Fruit fly (Drosophila melanogaster): ENCODE measurements around the gene CG14974.

CG14974 gene

DNA sequence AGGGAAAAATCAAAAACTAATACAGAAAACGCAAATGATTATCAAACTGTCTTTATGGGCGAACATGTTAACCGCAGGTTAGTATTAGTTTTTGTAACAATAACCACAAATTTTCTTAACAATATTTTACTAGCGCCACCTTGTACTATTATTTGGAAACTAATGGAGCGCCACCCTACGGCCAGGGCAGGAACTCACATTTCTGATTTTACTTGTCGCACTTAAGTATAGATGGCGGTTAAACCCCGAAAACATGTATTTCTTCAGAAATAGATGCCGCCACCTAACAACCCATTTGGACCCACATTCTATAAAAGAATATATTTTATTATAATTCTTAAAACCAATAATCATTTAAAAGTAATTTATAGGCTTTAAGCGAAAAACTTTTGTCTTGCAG lies 4.5 kb downstream of the CG14974 start (continued):
- TF ChIP-seq CG14014 (GFP tag; IDR thresholded peaks at IDR 0.05) (peak; percentile 68), tgo (GFP tag; IDR thresholded peaks at IDR 0.05) (peak; percentile 70), Ets65A (GFP tag) (peak; percentile 97), tup (GFP tag; optimal IDR thresholded peaks at IDR 0.05) (no peak), CG8765 (GFP tag; IDR thresholded peaks at IDR 0.05) (peak; percentile 43; the same call in 1 of the 2 replicates), Elba2 (GFP tag; optimal IDR thresholded peaks at IDR 0.05) (peak; percentile 52), Dek (tag; optimal IDR thresholded peaks at IDR 0.05) (peak; percentile 71), crc (GFP tag; optimal IDR thresholded peaks at IDR 0.05) (no peak), CG11695 (GFP tag; IDR thresholded peaks at IDR 0.05) (no peak), Max (GFP tag; optimal IDR thresholded peaks at IDR 0.05) (no peak), CG10543 (GFP tag; optimal IDR thresholded peaks at IDR 0.05) (peak; percentile 57), CG16779 (GFP tag; IDR thresholded peaks at IDR 0.05) (peak; percentile 45; the same call in 1 of the 2 replicates), CG2889 (GFP tag; IDR thresholded peaks at IDR 0.05) (peak; percentile 44; the same call in 1 of the 3 replicates), Xbp1 (GFP tag; optimal IDR thresholded peaks at IDR 0.05) (peak; percentile 95), pum (GFP tag; optimal IDR thresholded peaks at IDR 0.05) (peak; percentile 82), pb (GFP tag; optimal IDR thresholded peaks at IDR 0.05) (peak; percentile 52), unpg (GFP tag; optimal IDR thresholded peaks at IDR 0.05) (peak; percentile 78), ato (GFP tag; IDR thresholded peaks at IDR 0.05; ENCODE audit: partially characterized antibody) (no peak), ATbp (GFP tag; optimal IDR thresholded peaks at IDR 0.05) (peak; percentile 51), Fer2 (tag; optimal IDR thresholded peaks at IDR 0.05) (peak; percentile 29), maf-S (GFP tag; optimal IDR thresholded peaks at IDR 0.05) (peak; percentile 52), dm (GFP tag; optimal IDR thresholded peaks at IDR 0.05) (peak; percentile 22), slp2 (GFP tag; optimal IDR thresholded peaks at IDR 0.05) (peak; percentile 76), mirr (GFP tag; optimal IDR thresholded peaks at IDR 0.05) (peak; percentile 41), Aef1 (GFP tag; IDR thresholded peaks at IDR 0.05) (peak; percentile 76; the same call in 2 of the 3 replicates), CG31388 (GFP tag; optimal IDR thresholded peaks at IDR 0.05) (peak; percentile 72), Nf-YB (GFP tag; optimal IDR thresholded peaks at IDR 0.05) (no peak), CG2678 (tag; optimal IDR thresholded peaks at IDR 0.05) (peak; percentile 64), CG10565 (GFP tag; optimal IDR thresholded peaks at IDR 0.05) (no peak), Sin3A (optimal IDR thresholded peaks at IDR 0.05) (no peak), CG17385 (GFP tag; optimal IDR thresholded peaks at IDR 0.05) (peak; percentile 28), eve (GFP tag; optimal IDR thresholded peaks at IDR 0.05) (no peak), Hand (GFP tag; optimal IDR thresholded peaks at IDR 0.05) (no peak), CG8944 (GFP tag; optimal IDR thresholded peaks at IDR 0.05) (peak; percentile 90), ERR (GFP tag; optimal IDR thresholded peaks at IDR 0.05) (peak; percentile 30), cad (GFP tag; optimal IDR thresholded peaks at IDR 0.05) (no peak), vvl (GFP tag; IDR thresholded peaks at IDR 0.05) (peak; percentile 87), Sry-δ (GFP tag; optimal IDR thresholded peaks at IDR 0.05) (peak; percentile 49), E2f1 (GFP tag; IDR thresholded peaks at IDR 0.05) (peak; percentile 78), CG8089 (GFP tag; optimal IDR thresholded peaks at IDR 0.05) (peak; percentile 74), gem (tag; optimal IDR thresholded peaks at IDR 0.05) (peak; percentile 84), CG30431 (GFP tag; optimal IDR thresholded peaks at IDR 0.05) (peak; percentile 57), Eip74EF (GFP tag; optimal IDR thresholded peaks at IDR 0.05) (no peak), CG4424 (GFP tag; optimal IDR thresholded peaks at IDR 0.05) (peak; percentile 82), D19A (tag; optimal IDR thresholded peaks at IDR 0.05) (peak; percentile 62), CG3847 (GFP tag; IDR thresholded peaks at IDR 0.05) (peak; percentile 80), mam (GFP tag; optimal IDR thresholded peaks at IDR 0.05) (peak; percentile 67), Dll (GFP tag; IDR thresholded peaks at IDR 0.05; ENCODE audit: partially characterized antibody) (no peak), ewg (GFP tag; optimal IDR thresholded peaks at IDR 0.05) (peak; percentile 48), CG14441 (GFP tag; IDR thresholded peaks at IDR 0.05) (peak; percentile 87), unc-4 (GFP tag; IDR thresholded peaks at IDR 0.05; ENCODE audit: partially characterized antibody) (peak; percentile 26; the same call in 1 of the 2 replicates)

Data from whole organism, embryonic.